Worm (Caenorhabditis elegans): ENCODE data around the gene rgl-1.

ce11 chrX:3216698-3217097, 3.5 kb downstream of the rgl-1 start:
- no peak for TF ChIP-seq nfya-1 (tag; optimal IDR thresholded peaks at IDR 0.05; ENCODE audit: insufficient read depth)
- TF ChIP-seq pha-4 (tag; optimal IDR thresholded peaks at IDR 0.05) = no peak
- no peak for TF ChIP-seq R02D3.7 (tag; optimal IDR thresholded peaks at IDR 0.05)
- TF ChIP-seq elt-1 (tag; optimal IDR thresholded peaks at IDR 0.05) = no peak
- TF ChIP-seq unc-39 (tag; optimal IDR thresholded peaks at IDR 0.05) = no peak
- TF ChIP-seq nhr-76 (tag; optimal IDR thresholded peaks at IDR 0.05) = no peak
- TF ChIP-seq ama-1 (optimal IDR thresholded peaks at IDR 0.05) = no peak
- TF ChIP-seq tbx-2 (tag; optimal IDR thresholded peaks at IDR 0.05) = no peak
- no peak for TF ChIP-seq unc-62 (GFP tag; optimal IDR thresholded peaks at IDR 0.05)
- no peak for TF ChIP-seq ceh-16 (tag; optimal IDR thresholded peaks at IDR 0.05)
- no peak for TF ChIP-seq zag-1 (tag; optimal IDR thresholded peaks at IDR 0.05)
- TF ChIP-seq egl-27 (tag; optimal IDR thresholded peaks at IDR 0.05) = no peak

All from whole organism, L3 larva.